In genomic region chr2L:6283376-6283775, dm6 we compare ENCODE assay signal across 1 fruit fly cellular context.
TF ChIP-seq lines count a peak whose summit lies in the region.

No protein-coding gene starts in this region.

TF ChIP-seq in whole organism, embryonic, 481 proteins besides CTCF, POLR2A, EP300 and RAD21 (continued from another document and continues in another):
- TF ChIP-seq Hr39 (optimal IDR thresholded peaks at IDR 0.05; lab: Kevin White, UChicago) (no peak), CG3281 (GFP tag; optimal IDR thresholded peaks at IDR 0.05; lab: Kevin White, UChicago) (peak; percentile 20), CG9215 (GFP tag; IDR thresholded peaks at IDR 0.05; lab: Robert Waterston, UW) (no peak), CG10209 (GFP tag; optimal IDR thresholded peaks at IDR 0.05; lab: Kevin White, UChicago) (peak; percentile 52), mam (GFP tag; optimal IDR thresholded peaks at IDR 0.05; lab: Kevin White, UChicago) (no peak), CG17186 (GFP tag; optimal IDR thresholded peaks at IDR 0.05; lab: Kevin White, UChicago) (peak; percentile 19), cwo (GFP tag; optimal IDR thresholded peaks at IDR 0.05; lab: Kevin White, UChicago) (no peak), caup (GFP tag; optimal IDR thresholded peaks at IDR 0.05; lab: Kevin White, UChicago; ENCODE audit: severe bottlenecking) (peak; percentile 19), CG17361 (GFP tag; IDR thresholded peaks at IDR 0.05; lab: Robert Waterston, UW) (peak; percentile 53; the same call in 2 of the 3 replicates), jumu (GFP tag; optimal IDR thresholded peaks at IDR 0.05; lab: Kevin White, UChicago) (no peak), br (optimal IDR thresholded peaks at IDR 0.05; lab: Kevin White, UChicago) (no peak), slou (GFP tag; optimal IDR thresholded peaks at IDR 0.05; lab: Kevin White, UChicago) (no peak), E2f1 (GFP tag; IDR thresholded peaks at IDR 0.05; lab: Robert Waterston, UW) (peak; percentile 6; the same call in 1 of the 2 replicates), bab2 (GFP tag; optimal IDR thresholded peaks at IDR 0.05; lab: Kevin White, UChicago) (peak; percentile 5), CG4424 (GFP tag; optimal IDR thresholded peaks at IDR 0.05; lab: Kevin White, UChicago) (peak; percentile 3), CG2202 (tag; optimal IDR thresholded peaks at IDR 0.05; lab: Kevin White, UChicago) (peak; percentile 68), CG12155 (GFP tag; optimal IDR thresholded peaks at IDR 0.05; lab: Kevin White, UChicago) (no peak), CG7357 (GFP tag; IDR thresholded peaks at IDR 0.05; lab: Robert Waterston, UW) (0 out of 3 replicates have a peak, but pooled peaks have one; percentile 31), maf-S (GFP tag; optimal IDR thresholded peaks at IDR 0.05; lab: Kevin White, UChicago) (no peak), CG9727 (GFP tag; optimal IDR thresholded peaks at IDR 0.05; lab: Kevin White, UChicago) (peak; percentile 26), ken (GFP tag; IDR thresholded peaks at IDR 0.05; lab: Robert Waterston, UW) (no peak), gce (GFP tag; IDR thresholded peaks at IDR 0.05; lab: Robert Waterston, UW) (0 out of 3 replicates have a peak, but pooled peaks have one; percentile 52), Dfd (GFP tag; optimal IDR thresholded peaks at IDR 0.05; lab: Kevin White, UChicago) (no peak), CG10654 (GFP tag; optimal IDR thresholded peaks at IDR 0.05; lab: Kevin White, UChicago) (no peak), sens (GFP tag; lab: Kevin White, UChicago) (peak; percentile 86), CG10267 (tag; optimal IDR thresholded peaks at IDR 0.05; lab: Kevin White, UChicago) (peak; percentile 5), repo (GFP tag; optimal IDR thresholded peaks at IDR 0.05; lab: Kevin White, UChicago) (no peak), fd96Cb (tag; optimal IDR thresholded peaks at IDR 0.05; lab: Kevin White, UChicago) (peak; percentile 17), CG2199 (GFP tag; IDR thresholded peaks at IDR 0.05; lab: Robert Waterston, UW) (0 out of 3 replicates have a peak, but pooled peaks have one; percentile 23), esg (GFP tag; conservative IDR thresholded peaks at IDR 0.05; lab: Robert Waterston, UW) (no peak), CG3726 (GFP tag; IDR thresholded peaks at IDR 0.05; lab: Robert Waterston, UW) (no peak), CG2712 (tag; optimal IDR thresholded peaks at IDR 0.05; lab: Kevin White, UChicago) (peak; percentile 51), CG4328 (GFP tag; optimal IDR thresholded peaks at IDR 0.05; lab: Kevin White, UChicago) (peak; percentile 46), so (GFP tag; IDR thresholded peaks at IDR 0.05; lab: Robert Waterston, UW) (no peak), Sin3A (optimal IDR thresholded peaks at IDR 0.05; lab: Kevin White, UChicago) (no peak), stc (GFP tag; IDR thresholded peaks at IDR 0.05; lab: Robert Waterston, UW) (no peak), dmrt11E (tag; optimal IDR thresholded peaks at IDR 0.05; lab: Kevin White, UChicago) (peak; percentile 51), CG10979 (tag; optimal IDR thresholded peaks at IDR 0.05; lab: Kevin White, UChicago) (peak; percentile 5), CG6689 (GFP tag; IDR thresholded peaks at IDR 0.05; lab: Robert Waterston, UW) (no peak), Fer3 (tag; optimal IDR thresholded peaks at IDR 0.05; lab: Kevin White, UChicago) (peak; percentile 29), Optix (GFP tag; IDR thresholded peaks at IDR 0.05; lab: Robert Waterston, UW) (no peak), CG7839 (tag; optimal IDR thresholded peaks at IDR 0.05; lab: Kevin White, UChicago) (peak; percentile 14), CG3407 (GFP tag; optimal IDR thresholded peaks at IDR 0.05; lab: Kevin White, UChicago) (peak; percentile 71), CG12104 (GFP tag; optimal IDR thresholded peaks at IDR 0.05; lab: Kevin White, UChicago) (peak; percentile 45), CG31365 (tag; optimal IDR thresholded peaks at IDR 0.05; lab: Kevin White, UChicago) (peak; percentile 41), CrebB (tag; optimal IDR thresholded peaks at IDR 0.05; lab: Kevin White, UChicago) (peak; percentile 33), CG5180 (GFP tag; optimal IDR thresholded peaks at IDR 0.05; lab: Kevin White, UChicago) (peak; percentile 45), Xbp1 (GFP tag; optimal IDR thresholded peaks at IDR 0.05; lab: Kevin White, UChicago) (no peak), pan (optimal IDR thresholded peaks at IDR 0.05; lab: Kevin White, UChicago) (no peak), pan (GFP tag; optimal IDR thresholded peaks at IDR 0.05 in 1 of 2, IDR thresholded peaks at IDR 0.05 in 1 of 2) (no peak), pb (GFP tag; optimal IDR thresholded peaks at IDR 0.05; lab: Kevin White, UChicago) (no peak), CG8388 (GFP tag; optimal IDR thresholded peaks at IDR 0.05; lab: Kevin White, UChicago) (peak; percentile 29), CG6654 (GFP tag; optimal IDR thresholded peaks at IDR 0.05; lab: Kevin White, UChicago) (no peak), Hand (GFP tag; optimal IDR thresholded peaks at IDR 0.05; lab: Kevin White, UChicago) (no peak), Lhr (GFP tag; optimal IDR thresholded peaks at IDR 0.05; lab: Kevin White, UChicago) (peak; percentile 57), CG33557 (GFP tag; optimal IDR thresholded peaks at IDR 0.05; lab: Kevin White, UChicago) (peak; percentile 78), CG14710 (tag; optimal IDR thresholded peaks at IDR 0.05; lab: Kevin White, UChicago) (peak; percentile 63), ssp (GFP tag; IDR thresholded peaks at IDR 0.05; lab: Robert Waterston, UW) (0 out of 2 replicates have a peak, but pooled peaks have one; percentile 15), z (GFP tag; IDR thresholded peaks at IDR 0.05; lab: Robert Waterston, UW) (no peak), odd (GFP tag; optimal IDR thresholded peaks at IDR 0.05; lab: Kevin White, UChicago) (peak; percentile 71), Nf-YB (GFP tag; optimal IDR thresholded peaks at IDR 0.05; lab: Kevin White, UChicago) (peak; percentile 0), CG12769 (tag; optimal IDR thresholded peaks at IDR 0.05; lab: Kevin White, UChicago) (peak; percentile 12), tgo (GFP tag; IDR thresholded peaks at IDR 0.05; lab: Robert Waterston, UW) (no peak), CG18599 (GFP tag; optimal IDR thresholded peaks at IDR 0.05; lab: Kevin White, UChicago) (peak; percentile 51), unpg (GFP tag; optimal IDR thresholded peaks at IDR 0.05; lab: Kevin White, UChicago) (peak; percentile 49), CG2116 (GFP tag; optimal IDR thresholded peaks at IDR 0.05; lab: Kevin White, UChicago) (peak; percentile 7), CG1529 (GFP tag; optimal IDR thresholded peaks at IDR 0.05; lab: Kevin White, UChicago) (peak; percentile 56), lov (optimal IDR thresholded peaks at IDR 0.05; lab: Kevin White, UChicago) (no peak), lov (GFP tag; IDR thresholded peaks at IDR 0.05; lab: Robert Waterston, UW) (no peak), lilli (GFP tag; optimal IDR thresholded peaks at IDR 0.05; lab: Kevin White, UChicago) (no peak), HLHmδ (GFP tag; optimal IDR thresholded peaks at IDR 0.05; lab: Kevin White, UChicago) (peak; percentile 44), CG1233 (GFP tag; optimal IDR thresholded peaks at IDR 0.05; lab: Kevin White, UChicago) (peak; percentile 45), Six4 (GFP tag; optimal IDR thresholded peaks at IDR 0.05; lab: Kevin White, UChicago) (peak; percentile 16), Spps (tag; optimal IDR thresholded peaks at IDR 0.05; lab: Kevin White, UChicago) (peak; percentile 61), CG11247 (GFP tag; IDR thresholded peaks at IDR 0.05; lab: Robert Waterston, UW) (no peak), CG7987 (GFP tag; optimal IDR thresholded peaks at IDR 0.05; lab: Kevin White, UChicago) (peak; percentile 63), kah (GFP tag; optimal IDR thresholded peaks at IDR 0.05; lab: Kevin White, UChicago) (no peak), Med (GFP tag; lab: Kevin White, UChicago) (peak; percentile 85), Hsf (GFP tag; optimal IDR thresholded peaks at IDR 0.05; lab: Kevin White, UChicago) (no peak), CG8290 (GFP tag; optimal IDR thresholded peaks at IDR 0.05; lab: Kevin White, UChicago) (peak; percentile 21), CG8290 (tag; optimal IDR thresholded peaks at IDR 0.05; lab: Kevin White, UChicago) (peak in 1 of 2 experiments; percentile 34), CG8281 (tag; optimal IDR thresholded peaks at IDR 0.05; lab: Kevin White, UChicago) (peak; percentile 33), CG13296 (GFP tag; optimal IDR thresholded peaks at IDR 0.05; lab: Kevin White, UChicago) (peak; percentile 11), lab (GFP tag; optimal IDR thresholded peaks at IDR 0.05; lab: Kevin White, UChicago) (peak; percentile 52), ci (GFP tag; IDR thresholded peaks at IDR 0.05; lab: Robert Waterston, UW) (peak; percentile 45; the same call in 1 of the 3 replicates), Eip74EF (GFP tag; optimal IDR thresholded peaks at IDR 0.05; lab: Kevin White, UChicago) (peak in 1 of 2 experiments; percentile 4), dati (GFP tag; IDR thresholded peaks at IDR 0.05; lab: Robert Waterston, UW) (no peak), kni (GFP tag; optimal IDR thresholded peaks at IDR 0.05; lab: Kevin White, UChicago) (peak; percentile 86), ase (GFP tag; IDR thresholded peaks at IDR 0.05; lab: Robert Waterston, UW) (0 out of 3 replicates have a peak, but pooled peaks have one; percentile 42), CG9797 (GFP tag; optimal IDR thresholded peaks at IDR 0.05; lab: Kevin White, UChicago) (peak; percentile 15), Blimp-1 (GFP tag; optimal IDR thresholded peaks at IDR 0.05; lab: Kevin White, UChicago) (peak; percentile 68), nau (GFP tag; optimal IDR thresholded peaks at IDR 0.05; lab: Kevin White, UChicago) (peak; percentile 69), twi (tag; optimal IDR thresholded peaks at IDR 0.05; lab: Kevin White, UChicago) (peak; percentile 20), Fer1 (GFP tag; optimal IDR thresholded peaks at IDR 0.05; lab: Kevin White, UChicago) (peak; percentile 21), CG18262 (tag; optimal IDR thresholded peaks at IDR 0.05; lab: Kevin White, UChicago) (peak; percentile 46), Fer2 (tag; optimal IDR thresholded peaks at IDR 0.05; lab: Kevin White, UChicago) (peak; percentile 30), B-H2 (GFP tag; optimal IDR thresholded peaks at IDR 0.05; lab: Kevin White, UChicago) (no peak), CG6254 (GFP tag; optimal IDR thresholded peaks at IDR 0.05; lab: Kevin White, UChicago) (peak; percentile 49), Sox100B (GFP tag; optimal IDR thresholded peaks at IDR 0.05; lab: Kevin White, UChicago) (peak; percentile 61), CG15011 (GFP tag; optimal IDR thresholded peaks at IDR 0.05; lab: Kevin White, UChicago) (peak; percentile 45), crp (GFP tag; optimal IDR thresholded peaks at IDR 0.05; lab: Kevin White, UChicago) (no peak), CG10565 (GFP tag; optimal IDR thresholded peaks at IDR 0.05; lab: Kevin White, UChicago) (no peak), CG5245 (GFP tag; optimal IDR thresholded peaks at IDR 0.05; lab: Kevin White, UChicago) (no peak), CG18764 (GFP tag; optimal IDR thresholded peaks at IDR 0.05; lab: Kevin White, UChicago) (peak; percentile 16), danr (GFP tag; IDR thresholded peaks at IDR 0.05; lab: Robert Waterston, UW) (0 out of 2 replicates have a peak, but pooled peaks have one; percentile 10), bcd (GFP tag; optimal IDR thresholded peaks at IDR 0.05; lab: Kevin White, UChicago) (peak; percentile 35), grau (tag; optimal IDR thresholded peaks at IDR 0.05; lab: Kevin White, UChicago) (peak; percentile 5), CG7556 (GFP tag; optimal IDR thresholded peaks at IDR 0.05; lab: Kevin White, UChicago) (peak; percentile 29), CG13624 (GFP tag; optimal IDR thresholded peaks at IDR 0.05; lab: Kevin White, UChicago) (no peak), sima (GFP tag; optimal IDR thresholded peaks at IDR 0.05; lab: Kevin White, UChicago) (no peak), CG10431 (GFP tag; optimal IDR thresholded peaks at IDR 0.05; lab: Kevin White, UChicago) (peak; percentile 65), CG1603 (tag; optimal IDR thresholded peaks at IDR 0.05; lab: Kevin White, UChicago) (peak; percentile 56), hkb (optimal IDR thresholded peaks at IDR 0.05; lab: Kevin White, UChicago) (no peak), hkb (GFP tag; IDR thresholded peaks at IDR 0.05; lab: Robert Waterston, UW) (0 out of 2 replicates have a peak, but pooled peaks have one; percentile 23), chif (GFP tag; optimal IDR thresholded peaks at IDR 0.05; lab: Kevin White, UChicago) (peak in 1 of 2 experiments; percentile 2), tll (GFP tag; optimal IDR thresholded peaks at IDR 0.05; lab: Kevin White, UChicago) (peak in 1 of 2 experiments; percentile 59), CG15696 (tag; optimal IDR thresholded peaks at IDR 0.05; lab: Kevin White, UChicago) (peak; percentile 56), CG43689 (GFP tag; IDR thresholded peaks at IDR 0.05; lab: Robert Waterston, UW) (no peak), gem (tag; optimal IDR thresholded peaks at IDR 0.05; lab: Kevin White, UChicago) (peak; percentile 45), dm (GFP tag; optimal IDR thresholded peaks at IDR 0.05; lab: Kevin White, UChicago) (no peak), Mes4 (GFP tag; optimal IDR thresholded peaks at IDR 0.05; lab: Kevin White, UChicago) (peak; percentile 14), CG16813 (GFP tag; IDR thresholded peaks at IDR 0.05; lab: Robert Waterston, UW; ENCODE audit: partially characterized antibody) (no peak), CG31388 (GFP tag; optimal IDR thresholded peaks at IDR 0.05; lab: Kevin White, UChicago) (no peak), crol (GFP tag; IDR thresholded peaks at IDR 0.05; lab: Robert Waterston, UW) (no peak), Vsx1 (GFP tag; optimal IDR thresholded peaks at IDR 0.05; lab: Kevin White, UChicago) (peak; percentile 33), CG12071 (GFP tag; optimal IDR thresholded peaks at IDR 0.05; lab: Kevin White, UChicago) (peak; percentile 56), pzg (GFP tag; optimal IDR thresholded peaks at IDR 0.05; lab: Kevin White, UChicago) (no peak), fd64A (GFP tag; optimal IDR thresholded peaks at IDR 0.05; lab: Kevin White, UChicago) (peak; percentile 77), CG16815 (GFP tag; optimal IDR thresholded peaks at IDR 0.05; lab: Kevin White, UChicago) (no peak), prd (optimal IDR thresholded peaks at IDR 0.05; lab: Kevin White, UChicago) (no peak), prd (GFP tag; IDR thresholded peaks at IDR 0.05; lab: Robert Waterston, UW) (no peak), Ets65A (GFP tag; lab: Kevin White, UChicago) (peak; percentile 39), Taf1 (GFP tag; IDR thresholded peaks at IDR 0.05; lab: Robert Waterston, UW) (no peak), CG1832 (GFP tag; optimal IDR thresholded peaks at IDR 0.05; lab: Kevin White, UChicago) (no peak)
